Fruit fly (Drosophila melanogaster): ENCODE measurements around the gene CG11619.

The CG11619 gene

DNA sequence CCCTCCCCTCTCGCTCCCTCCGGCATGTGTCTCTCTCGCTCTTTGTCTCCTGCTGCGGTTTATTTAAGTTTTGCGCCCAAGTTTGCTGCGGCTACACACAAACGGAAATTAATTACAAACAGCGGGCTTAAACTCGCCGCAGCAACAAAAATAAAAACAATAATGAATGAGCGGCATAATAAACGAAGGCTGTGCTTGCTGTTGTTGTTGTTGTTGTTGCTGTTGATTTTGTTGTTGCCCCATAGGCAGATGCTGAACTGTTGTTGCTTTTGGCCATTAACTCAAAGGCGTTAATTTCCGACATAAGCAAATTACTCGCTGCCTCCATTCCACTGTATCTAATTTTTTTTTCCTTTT lies 28.7 kb upstream of the CG11619 start:
- TF ChIP-seq B-H2 (GFP tag; optimal IDR thresholded peaks at IDR 0.05) (no peak), oc (tag; optimal IDR thresholded peaks at IDR 0.05) (no peak), PHDP (tag; optimal IDR thresholded peaks at IDR 0.05) (no peak), chinmo (GFP tag; IDR thresholded peaks at IDR 0.05; ENCODE audit: partially characterized antibody) (peak; percentile 72; the same call in 2 of the 4 replicates), emc (GFP tag; optimal IDR thresholded peaks at IDR 0.05) (no peak), mld (GFP tag; IDR thresholded peaks at IDR 0.05; ENCODE audit: partially characterized antibody) (no peak), lilli (GFP tag; optimal IDR thresholded peaks at IDR 0.05) (no peak), slou (GFP tag; optimal IDR thresholded peaks at IDR 0.05) (no peak), CG11247 (GFP tag; IDR thresholded peaks at IDR 0.05) (0 out of 2 replicates have a peak, but pooled peaks have one; percentile 6), Oli (tag; optimal IDR thresholded peaks at IDR 0.05) (no peak), CG10959 (GFP tag; IDR thresholded peaks at IDR 0.05) (no peak), CG14667 (GFP tag; IDR thresholded peaks at IDR 0.05) (no peak), CG18619 (GFP tag; optimal IDR thresholded peaks at IDR 0.05) (no peak), CG3847 (GFP tag; IDR thresholded peaks at IDR 0.05) (no peak), CG7271 (tag; optimal IDR thresholded peaks at IDR 0.05) (no peak), Dbx (GFP tag; IDR thresholded peaks at IDR 0.05) (no peak), sens-2 (GFP tag; IDR thresholded peaks at IDR 0.05) (no peak), CG14710 (tag; optimal IDR thresholded peaks at IDR 0.05) (no peak), CG16779 (GFP tag; IDR thresholded peaks at IDR 0.05) (no peak), Sox100B (GFP tag; optimal IDR thresholded peaks at IDR 0.05) (no peak), jigr1 (GFP tag; IDR thresholded peaks at IDR 0.05) (no peak), CG12155 (GFP tag; optimal IDR thresholded peaks at IDR 0.05) (no peak), pita (GFP tag; optimal IDR thresholded peaks at IDR 0.05) (no peak), Med (GFP tag) (peak; percentile 46), CG32532 (GFP tag; IDR thresholded peaks at IDR 0.05) (no peak), CG17328 (GFP tag; IDR thresholded peaks at IDR 0.05) (no peak), Atf6 (GFP tag; IDR thresholded peaks at IDR 0.05) (no peak), eyg (GFP tag; optimal IDR thresholded peaks at IDR 0.05) (no peak), CG1233 (GFP tag; optimal IDR thresholded peaks at IDR 0.05) (no peak), Camta (GFP tag; optimal IDR thresholded peaks at IDR 0.05) (no peak), CG10209 (GFP tag; optimal IDR thresholded peaks at IDR 0.05) (no peak), CG31388 (GFP tag; optimal IDR thresholded peaks at IDR 0.05) (no peak), CG17912 (GFP tag; optimal IDR thresholded peaks at IDR 0.05) (no peak), CG12104 (GFP tag; optimal IDR thresholded peaks at IDR 0.05) (peak; percentile 23), Bdp1 (GFP tag; optimal IDR thresholded peaks at IDR 0.05) (no peak), Awh (GFP tag; IDR thresholded peaks at IDR 0.05) (peak; percentile 80), Hmx (GFP tag; optimal IDR thresholded peaks at IDR 0.05) (no peak), CG4360 (GFP tag; IDR thresholded peaks at IDR 0.05) (peak; percentile 81), Eip74EF (GFP tag; optimal IDR thresholded peaks at IDR 0.05) (peak in 1 of 2 experiments; percentile 44), pan (optimal IDR thresholded peaks at IDR 0.05) (no peak), pan (GFP tag; optimal IDR thresholded peaks at IDR 0.05 in 1 of 2, IDR thresholded peaks at IDR 0.05 in 1 of 2) (peak in 1 of 2 experiments; percentile 4), Drgx (GFP tag; IDR thresholded peaks at IDR 0.05) (no peak), Nf-YB (GFP tag; optimal IDR thresholded peaks at IDR 0.05) (no peak), abd-A (tag; optimal IDR thresholded peaks at IDR 0.05) (peak; percentile 19), CG2875 (GFP tag; optimal IDR thresholded peaks at IDR 0.05) (no peak), otp (GFP tag; IDR thresholded peaks at IDR 0.05) (no peak), maf-S (GFP tag; optimal IDR thresholded peaks at IDR 0.05) (no peak), yki (optimal IDR thresholded peaks at IDR 0.05) (no peak), CG10654 (GFP tag; optimal IDR thresholded peaks at IDR 0.05) (no peak), CG15696 (tag; optimal IDR thresholded peaks at IDR 0.05) (no peak), Ets65A (GFP tag) (no peak), ara (GFP tag; IDR thresholded peaks at IDR 0.05) (no peak)
